Fruit fly (Drosophila melanogaster) whole organism, pupa: Measurements from ENCODE around the gene CG31457.

ENCODE experiments used
- CG14655 ChIP-seq: fragments of 200-800 bp; sonication (Bioruptor generic); optimal IDR thresholded peaks from 3 replicates; lab custom pipeline; 2017; ENCODE audit warnings: mild to moderate bottlenecking, missing biosample characterization, missing genetic modification reagents, missing genetic modification characterization
- CG15710 ChIP-seq: fragments of 200-800 bp; sonication (Bioruptor generic); optimal IDR thresholded peaks from 2 replicates; lab custom pipeline; 2018; ENCODE audit warnings: missing biosample characterization, mild to moderate bottlenecking, missing genetic modification characterization, moderate library complexity
- CG32121 ChIP-seq: fragments of 200-800 bp; sonication (Bioruptor generic); IDR thresholded peaks from 2 replicates; pipeline ENCODE4 v1.3.6; 2022; ENCODE audit warnings: missing biosample characterization, missing genetic modification characterization
- CG34367 ChIP-seq: fragments of 200-800 bp; sonication (Bioruptor generic); optimal IDR thresholded peaks from 2 replicates; lab custom pipeline; 2018; ENCODE audit warnings: missing biosample characterization, mild to moderate bottlenecking, missing genetic modification characterization
- CG4496 ChIP-seq: fragments of 200-800 bp; sonication (Bioruptor generic); IDR thresholded peaks from 3 replicates; pipeline ENCODE4 v1.3.6; 2022; ENCODE audit warnings: missing biosample characterization, missing genetic modification characterization
- D1 ChIP-seq: fragments of 200-800 bp; sonication (Bioruptor generic); optimal IDR thresholded peaks from 2 replicates; lab custom pipeline; 2018; ENCODE audit warnings: missing biosample characterization, mild to moderate bottlenecking, missing genetic modification characterization, moderate library complexity
- EcR ChIP-seq: fragments of 200-800 bp; sonication (Bioruptor generic); optimal IDR thresholded peaks from 3 replicates; lab custom pipeline; 2019; ENCODE audit warnings: missing biosample characterization, missing genetic modification characterization, mild to moderate bottlenecking, moderate library complexity, missing genetic modification reagents
- Pif1A ChIP-seq: fragments of 200-800 bp; sonication (Bioruptor generic); optimal IDR thresholded peaks from 3 replicates; lab custom pipeline; 2016; ENCODE audit warnings: missing biosample characterization, missing genetic modification characterization

dm6 chr3R:23156347-23156864 is 28.6 kb upstream of the CG31457 start:
- TF ChIP-seq CG34367 (tag; lab: Kevin White, UChicago) (no peak), CG14655 (no peak), D1 (no peak), CG15710 (no peak), CG4496 (GFP tag; lab: Robert Waterston, UW) (no peak), EcR (GFP tag; lab: Kevin White, UChicago) (no peak), Pif1A (GFP tag; lab: Kevin White, UChicago) (no peak), CG32121 (GFP tag; lab: Robert Waterston, UW) (no peak)
